Fruit fly (Drosophila melanogaster) whole organism, wandering third instar larva: ENCODE measurements around the gene Pkcdelta.

ENCODE experiments used
- HLH106 ChIP-seq: fragments of 200-800 bp; optimal IDR thresholded peaks from 3 replicates; lab custom pipeline; 2019; ENCODE audit warnings: missing biosample characterization, mild to moderate bottlenecking, missing genetic modification characterization, moderate library complexity
- Hr83 ChIP-seq: fragments of 200-300 bp; sonication (Bioruptor generic); optimal IDR thresholded peaks from 2 replicates; lab custom pipeline; 2016; ENCODE audit warnings: missing biosample characterization, mild to moderate bottlenecking, missing genetic modification characterization, moderate library complexity; ENCODE audit not compliant: poor library complexity, severe bottlenecking
- Myc ChIP-seq: fragments of >200 bp; optimal IDR thresholded peaks from 2 replicates; lab custom pipeline; 2017
- OdsH ChIP-seq: fragments of 200-800 bp; sonication (Bioruptor generic); optimal IDR thresholded peaks from 2 replicates; lab custom pipeline; 2016; ENCODE audit warnings: missing biosample characterization, mild to moderate bottlenecking, missing genetic modification characterization
- Sp1 ChIP-seq: fragments of 200-800 bp; sonication (Bioruptor generic); optimal IDR thresholded peaks from 3 replicates; lab custom pipeline; 2019; ENCODE audit warnings: missing biosample characterization, mild to moderate bottlenecking, missing genetic modification characterization, moderate library complexity
- br ChIP-seq: fragments of 200-800 bp; sonication (Bioruptor generic); optimal IDR thresholded peaks from 2 replicates; lab custom pipeline; 2016; ENCODE audit warnings: missing biosample characterization, missing genetic modification characterization
- brk ChIP-seq: fragments of 200-800 bp; sonication (Bioruptor generic); optimal IDR thresholded peaks from 2 replicates; lab custom pipeline; 2016; ENCODE audit warnings: missing biosample characterization, mild to moderate bottlenecking, missing genetic modification characterization
- dl ChIP-seq, 2 experiments: fragments of 175-275, 200-275 bp in 1 of 2; fragments of 200-275 bp in 1 of 2; sonication (Bioruptor generic); optimal IDR thresholded peaks; lab custom pipeline; 2018; ENCODE audit warnings: mild to moderate bottlenecking in 2 of 2, missing biosample characterization in 2 of 2, missing genetic modification characterization in 2 of 2, moderate library complexity in 2 of 2; ENCODE audit not compliant: partially characterized antibody in 2 of 2, insufficient read depth in 1 of 2
- dmrt93B ChIP-seq: fragments of 200-800 bp; sonication (Bioruptor generic); optimal IDR thresholded peaks from 2 replicates; lab custom pipeline; 2018; ENCODE audit warnings: missing biosample characterization, mild to moderate bottlenecking, missing genetic modification characterization
- dsf ChIP-seq: sonication (Bioruptor generic); optimal IDR thresholded peaks from 2 replicates; lab custom pipeline; 2016; ENCODE audit warnings: missing biosample characterization, missing genetic modification characterization, borderline replicate concordance
- foxo ChIP-seq, 2 experiments: fragments of 200-800 bp; sonication (Bioruptor generic); optimal IDR thresholded peaks; 2 replicates in 1 of 2; 3 replicates in 1 of 2; lab custom pipeline; 2016 to 2017; ENCODE audit warnings: missing biosample characterization in 2 of 2, missing genetic modification characterization in 2 of 2
- fru ChIP-seq: fragments of 200-800 bp; sonication (Bioruptor generic); optimal IDR thresholded peaks from 3 replicates; lab custom pipeline; 2016; ENCODE audit warnings: missing biosample characterization, mild to moderate bottlenecking, missing genetic modification characterization
- pan ChIP-seq: fragments of >200 bp; optimal IDR thresholded peaks from 2 replicates; lab custom pipeline; 2017
- usp ChIP-seq: fragments of >200 bp; optimal IDR thresholded peaks from 2 replicates; lab custom pipeline; 2017; ENCODE audit warnings: missing biosample characterization, missing genetic modification characterization

DNA sequence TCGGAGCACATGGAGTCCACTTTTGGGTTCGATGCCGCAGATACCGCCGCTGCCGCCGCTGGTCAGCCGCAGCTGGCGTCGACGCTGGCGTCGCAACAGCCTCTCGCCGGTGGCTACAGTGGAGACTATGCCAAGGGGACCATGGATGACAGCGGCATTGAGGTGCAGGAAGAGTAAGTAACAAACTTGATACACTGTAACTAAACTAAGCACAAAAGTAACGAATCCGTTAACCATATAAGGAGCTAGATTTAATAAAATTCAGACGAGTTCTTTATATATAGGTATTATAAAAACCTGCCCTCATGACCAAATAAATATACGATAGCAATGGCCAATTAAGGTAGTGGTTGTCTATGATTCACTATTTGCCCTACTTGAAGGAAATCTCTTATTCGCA, 33.3 kb downstream of the Pkcdelta start:
- TF ChIP-seq dsf (GFP tag; lab: Kevin White, UChicago) (no peak), Hr83 (GFP tag; lab: Kevin White, UChicago) (no peak), HLH106 (tag; lab: Kevin White, UChicago) (no peak), br (GFP tag; lab: Kevin White, UChicago) (no peak), Myc (lab: Kevin White, UChicago) (no peak), pan (no peak), fru (GFP tag; lab: Kevin White, UChicago) (no peak), usp (GFP tag; lab: Kevin White, UChicago) (no peak), brk (GFP tag; lab: Kevin White, UChicago) (no peak), Sp1 (no peak), foxo (GFP tag; optimal IDR thresholded peaks at IDR 0.05; lab: Kevin White, UChicago) (no peak), OdsH (GFP tag; lab: Kevin White, UChicago) (no peak), dmrt93B (GFP tag; lab: Kevin White, UChicago) (no peak), dl (GFP tag; optimal IDR thresholded peaks at IDR 0.05; lab: Kevin White, UChicago; ENCODE audit: insufficient read depth in 1 of 2, partially characterized antibody in 2 of 2) (no peak)
